Worm (Caenorhabditis elegans) whole organism, L3 larva: Measurements from ENCODE around the gene wrt-1.

Experiments used
- R02D3.7 ChIP-seq: fragments of 150-350 bp; optimal IDR thresholded peaks from 2 replicates; lab custom pipeline; 2014; ENCODE audit warnings: missing biosample characterization, missing genetic modification characterization
- ZK546.5 ChIP-seq: sonication (generic microtip); optimal IDR thresholded peaks from 2 replicates; lab custom pipeline; 2017; ENCODE audit warnings: missing biosample characterization, missing genetic modification characterization
- ceh-16 ChIP-seq: sonication (generic microtip); optimal IDR thresholded peaks from 2 replicates; lab custom pipeline; 2017; ENCODE audit warnings: missing biosample characterization, missing genetic modification characterization
- ceh-82 ChIP-seq: fragments of 150-350 bp; optimal IDR thresholded peaks from 2 replicates; lab custom pipeline; 2014; ENCODE audit warnings: missing biosample characterization, missing genetic modification characterization
- ceh-9 ChIP-seq: sonication (generic microtip); optimal IDR thresholded peaks from 2 replicates; lab custom pipeline; 2018; ENCODE audit warnings: missing biosample characterization, missing genetic modification characterization
- daf-12 ChIP-seq: fragments of 150-350 bp; optimal IDR thresholded peaks from 2 replicates; lab custom pipeline; 2014; ENCODE audit warnings: missing biosample characterization, missing genetic modification reagents, missing genetic modification characterization
- egl-27 ChIP-seq: sonication (generic microtip); optimal IDR thresholded peaks from 4 replicates; lab custom pipeline; 2017; ENCODE audit warnings: missing biosample characterization, missing genetic modification reagents, missing genetic modification characterization
- egl-5 ChIP-seq: fragments of 150-350 bp; optimal IDR thresholded peaks from 2 replicates; lab custom pipeline; 2017; ENCODE audit warnings: missing biosample characterization, missing genetic modification reagents, missing genetic modification characterization, inconsistent platforms
- elt-1 ChIP-seq: fragments of 150-350 bp; optimal IDR thresholded peaks from 2 replicates; lab custom pipeline; 2014; ENCODE audit warnings: missing biosample characterization, missing genetic modification characterization
- elt-2 ChIP-seq: sonication (generic microtip); optimal IDR thresholded peaks from 2 replicates; lab custom pipeline; 2016; ENCODE audit warnings: missing genetic modification reagents, mild to moderate bottlenecking, missing genetic modification characterization, missing compliant biosample characterization
- eor-1 ChIP-seq, 2 experiments: fragments of 150-350 bp; optimal IDR thresholded peaks; 2 replicates each; lab custom pipeline; 2014 to 2018; ENCODE audit warnings: missing biosample characterization in 2 of 2, missing genetic modification characterization in 2 of 2
- fkh-10 ChIP-seq: sonication (generic microtip); optimal IDR thresholded peaks from 2 replicates; lab custom pipeline; 2017; ENCODE audit warnings: missing biosample characterization, missing genetic modification reagents, missing genetic modification characterization
- fkh-2 ChIP-seq: fragments of 150-350 bp; optimal IDR thresholded peaks from 2 replicates; lab custom pipeline; 2014; ENCODE audit warnings: missing biosample characterization, missing genetic modification reagents, missing genetic modification characterization
- fos-1 ChIP-seq: fragments of 150-350 bp; optimal IDR thresholded peaks from 2 replicates; lab custom pipeline; 2014; ENCODE audit warnings: missing biosample characterization, missing genetic modification characterization
- hmg-11 ChIP-seq: sonication (generic microtip); optimal IDR thresholded peaks from 2 replicates; lab custom pipeline; 2016; ENCODE audit warnings: missing genetic modification characterization, missing compliant biosample characterization
- jun-1 ChIP-seq: fragments of 150-350 bp; optimal IDR thresholded peaks from 2 replicates; lab custom pipeline; 2014; ENCODE audit warnings: missing biosample characterization, missing genetic modification reagents, missing genetic modification characterization
- lin-15B ChIP-seq: fragments of 150-350 bp; optimal IDR thresholded peaks from 2 replicates; lab custom pipeline; 2014; ENCODE audit warnings: missing biosample characterization, missing genetic modification characterization
- lin-39 ChIP-seq: fragments of 150-350 bp; optimal IDR thresholded peaks from 2 replicates; lab custom pipeline; 2018; ENCODE audit warnings: missing biosample characterization, missing genetic modification reagents, missing genetic modification characterization
- lsy-12 ChIP-seq: sonication (generic microtip); optimal IDR thresholded peaks from 2 replicates; lab custom pipeline; 2016; ENCODE audit warnings: mild to moderate bottlenecking, missing genetic modification characterization, missing compliant biosample characterization
- mdl-1 ChIP-seq: fragments of 150-350 bp; optimal IDR thresholded peaks from 2 replicates; lab custom pipeline; 2014; ENCODE audit warnings: missing biosample characterization, missing genetic modification characterization
- mml-1 ChIP-seq: fragments of 150-350 bp; sonication (generic microtip); optimal IDR thresholded peaks from 3 replicates; lab custom pipeline; 2014; ENCODE audit warnings: missing biosample characterization, missing genetic modification characterization
- nfya-1 ChIP-seq: sonication (generic microtip); optimal IDR thresholded peaks from 2 replicates; lab custom pipeline; 2017; ENCODE audit warnings: missing genetic modification characterization, mild to moderate bottlenecking, missing compliant biosample characterization, antibody characterized with exemption, moderate library complexity; ENCODE audit not compliant: insufficient read depth
- nhr-12 ChIP-seq: fragments of 150-350 bp; optimal IDR thresholded peaks from 2 replicates; lab custom pipeline; 2014; ENCODE audit warnings: missing biosample characterization, missing genetic modification characterization
- nhr-23 ChIP-seq: fragments of 150-350 bp; optimal IDR thresholded peaks from 2 replicates; lab custom pipeline; 2014; ENCODE audit warnings: missing biosample characterization, missing genetic modification reagents, missing genetic modification characterization
- nhr-237 ChIP-seq: fragments of 150-350 bp; optimal IDR thresholded peaks from 2 replicates; lab custom pipeline; 2014; ENCODE audit warnings: missing biosample characterization, missing genetic modification characterization
- nhr-25 ChIP-seq: sonication (generic microtip); optimal IDR thresholded peaks from 2 replicates; lab custom pipeline; 2017; ENCODE audit warnings: missing biosample characterization, missing genetic modification characterization
- nhr-28 ChIP-seq: fragments of 150-350 bp; optimal IDR thresholded peaks from 2 replicates; lab custom pipeline; 2014; ENCODE audit warnings: missing biosample characterization, missing genetic modification characterization
- nhr-43 ChIP-seq: sonication (generic microtip); optimal IDR thresholded peaks from 2 replicates; lab custom pipeline; 2016; ENCODE audit warnings: mild to moderate bottlenecking, missing genetic modification characterization, missing compliant biosample characterization; ENCODE audit not compliant: poor library complexity, severe bottlenecking
- nhr-76 ChIP-seq: fragments of 150-350 bp; sonication (generic microtip); optimal IDR thresholded peaks from 5 replicates; lab custom pipeline; 2014; ENCODE audit warnings: missing biosample characterization, missing genetic modification characterization
- nhr-77 ChIP-seq: fragments of 150-350 bp; optimal IDR thresholded peaks from 2 replicates; lab custom pipeline; 2014; ENCODE audit warnings: missing biosample characterization, missing genetic modification characterization
- pha-4 ChIP-seq: fragments of 150-350 bp; optimal IDR thresholded peaks from 2 replicates; lab custom pipeline; 2014; ENCODE audit warnings: missing biosample characterization, missing genetic modification reagents, missing genetic modification characterization
- pqm-1 ChIP-seq: fragments of 150-350 bp; optimal IDR thresholded peaks from 2 replicates; lab custom pipeline; 2017; ENCODE audit warnings: missing biosample characterization, missing genetic modification characterization, inconsistent platforms
- sea-2 ChIP-seq: fragments of 150-350 bp; sonication (generic microtip); optimal IDR thresholded peaks from 4 replicates; lab custom pipeline; 2014; ENCODE audit warnings: missing biosample characterization, missing genetic modification reagents, missing genetic modification characterization
- skn-1 ChIP-seq: fragments of 150-350 bp; optimal IDR thresholded peaks from 2 replicates; lab custom pipeline; 2014; ENCODE audit warnings: missing biosample characterization, missing genetic modification characterization
- tbx-2 ChIP-seq: sonication (generic microtip); optimal IDR thresholded peaks from 2 replicates; lab custom pipeline; 2016; ENCODE audit warnings: mild to moderate bottlenecking, missing genetic modification characterization, missing compliant biosample characterization
- unc-62 ChIP-seq: fragments of 150-350 bp; sonication (generic microtip); optimal IDR thresholded peaks from 4 replicates; lab custom pipeline; 2014; ENCODE audit warnings: missing biosample characterization, missing genetic modification reagents, missing genetic modification characterization
- zag-1 ChIP-seq: fragments of 150-350 bp; optimal IDR thresholded peaks from 2 replicates; lab custom pipeline; 2014; ENCODE audit warnings: missing biosample characterization, missing genetic modification characterization
- ztf-11 ChIP-seq: fragments of 150-350 bp; optimal IDR thresholded peaks from 2 replicates; lab custom pipeline; 2014; ENCODE audit warnings: missing biosample characterization, missing genetic modification characterization
- ztf-4 ChIP-seq: fragments of 150-350 bp; optimal IDR thresholded peaks from 2 replicates; lab custom pipeline; 2014; ENCODE audit warnings: missing biosample characterization, missing genetic modification characterization

wrt-1 gene

DNA sequence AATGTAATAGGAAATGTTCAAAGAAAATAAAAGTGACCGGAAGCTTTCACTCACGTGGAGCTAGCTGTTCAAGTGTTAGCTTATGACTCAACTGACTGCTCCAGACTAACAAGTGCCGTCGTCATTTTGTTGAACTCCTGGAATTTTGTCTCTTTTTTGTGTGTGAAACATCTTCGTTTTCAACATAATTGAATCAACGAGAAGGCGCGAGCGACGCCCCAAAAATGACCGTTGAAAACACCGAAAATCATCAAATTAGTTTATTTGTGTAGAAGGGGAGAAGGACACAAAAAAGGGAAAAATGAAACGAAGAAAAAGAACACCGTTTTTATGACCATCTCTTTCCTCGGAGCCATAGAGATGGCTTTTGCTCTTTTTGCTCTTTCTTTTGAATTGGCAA, 24.7 kb downstream of the wrt-1 start, which contains the start of gene ZK1290.14:
Gene ZK1290.14 (minus strand): TSS at position 139 of the 400 bp plus-strand sequence.
- TF ChIP-seq egl-27 (tag; lab: Kevin White, UChicago): no peak
- no peak for TF ChIP-seq nhr-12 (tag; lab: Kevin White, UChicago)
- no peak for TF ChIP-seq pha-4
- TF ChIP-seq nhr-77: no peak
- no peak for TF ChIP-seq hmg-11 (tag; lab: Kevin White, UChicago)
- no peak for TF ChIP-seq nfya-1 (tag; lab: Kevin White, UChicago)
- TF ChIP-seq ZK546.5: no peak
- no peak for TF ChIP-seq fkh-10 (GFP tag; lab: Kevin White, UChicago)
- no peak for TF ChIP-seq nhr-237 (tag; lab: Kevin White, UChicago)
- TF ChIP-seq jun-1 (tag; lab: Kevin White, UChicago): no peak
- no peak for TF ChIP-seq ceh-9
- TF ChIP-seq sea-2: no peak
- no peak for TF ChIP-seq egl-5 (tag; lab: Kevin White, UChicago)
- no peak for TF ChIP-seq ztf-4
- TF ChIP-seq fkh-2 (tag; lab: Kevin White, UChicago): no peak
- TF ChIP-seq nhr-23: no peak

- TF ChIP-seq fkh-10 (GFP tag; lab: Kevin White, UChicago) (no peak), jun-1 (tag; lab: Kevin White, UChicago) (peak; percentile 13), nhr-237 (tag; lab: Kevin White, UChicago) (no peak), R02D3.7 (tag; lab: Kevin White, UChicago) (no peak), pqm-1 (tag; lab: Kevin White, UChicago) (peak; percentile 26), nhr-23 (no peak), nhr-25 (tag; lab: Kevin White, UChicago) (peak; percentile 51), ZK546.5 (no peak), pha-4 (peak; percentile 54), lsy-12 (tag; lab: Kevin White, UChicago) (no peak), unc-62 (peak; percentile 10)
Measured at ce11 chrII:7557981-7558380, 27.2 kb downstream of the wrt-1 start.

DNA sequence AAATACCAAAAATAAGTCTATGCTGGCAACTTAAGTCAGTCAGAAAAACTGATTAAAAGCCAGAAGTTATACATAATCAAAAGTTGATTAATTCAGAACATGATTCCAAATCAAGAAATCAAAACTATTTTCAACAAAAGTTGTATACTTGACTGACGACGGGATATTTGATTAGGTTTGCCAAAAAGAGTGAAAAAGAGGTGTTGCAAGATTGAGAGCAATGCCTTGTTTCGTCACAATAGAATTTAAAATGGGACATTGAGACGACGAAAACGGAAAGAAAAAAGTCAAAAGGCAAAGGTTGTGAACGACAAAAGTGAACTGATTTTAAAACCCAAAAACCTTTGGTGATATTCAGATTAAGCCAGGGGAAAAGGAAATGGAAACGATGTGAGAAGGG, 28.1 kb downstream of the wrt-1 start:
- no peak for TF ChIP-seq lin-15B (tag; lab: Kevin White, UChicago)
- TF ChIP-seq fkh-10 (GFP tag; lab: Kevin White, UChicago): peak; percentile 72

DNA sequence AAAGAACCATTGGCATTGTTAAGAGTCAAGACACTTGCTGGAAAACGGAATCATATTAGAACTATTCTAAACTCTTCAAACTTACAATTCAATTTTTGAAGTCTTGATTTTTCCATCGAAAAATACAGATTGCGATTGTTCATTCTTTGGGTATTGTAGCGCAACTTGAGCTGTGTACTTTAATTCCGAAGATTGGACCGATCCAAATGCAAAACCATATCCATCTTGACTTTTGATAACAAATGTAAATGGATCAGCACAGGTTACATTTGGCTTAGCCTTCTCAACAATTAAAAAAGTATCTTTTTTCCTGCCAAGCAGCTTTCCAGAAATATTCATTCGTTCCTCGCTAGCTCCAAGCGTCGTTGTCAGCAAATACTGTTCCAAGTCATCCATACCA, 30.0 kb downstream of the wrt-1 start:
- TF ChIP-seq nhr-28 (no peak), nhr-77 (no peak), sea-2 (no peak), zag-1 (no peak), mdl-1 (no peak), skn-1 (tag; lab: Kevin White, UChicago) (no peak), jun-1 (tag; lab: Kevin White, UChicago) (no peak), elt-1 (no peak), pqm-1 (tag; lab: Kevin White, UChicago) (no peak), lsy-12 (tag; lab: Kevin White, UChicago) (no peak), daf-12 (tag; lab: Kevin White, UChicago) (no peak), nhr-76 (tag; lab: Kevin White, UChicago) (no peak), R02D3.7 (tag; lab: Kevin White, UChicago) (no peak), nhr-43 (no peak), ztf-11 (tag; lab: Kevin White, UChicago) (no peak), elt-2 (tag; lab: Kevin White, UChicago) (no peak), tbx-2 (tag; lab: Kevin White, UChicago) (no peak), mml-1 (tag; lab: Kevin White, UChicago) (no peak), fkh-10 (GFP tag; lab: Kevin White, UChicago) (no peak)

ce11 chrII:7561494-7561893, 30.7 kb downstream of the wrt-1 start, which contains the start of the genes ZK1290.11 and ZK1290.1:
Gene ZK1290.11, minus strand, starts transcription at chrII:7561594.
Gene ZK1290.1, plus strand, starts transcription at chrII:7561764.
- TF ChIP-seq daf-12 (tag; lab: Kevin White, UChicago) (no peak), fos-1 (tag; lab: Kevin White, UChicago) (no peak), skn-1 (tag; lab: Kevin White, UChicago) (no peak), nhr-12 (tag; lab: Kevin White, UChicago) (no peak), pqm-1 (tag; lab: Kevin White, UChicago) (no peak), ceh-16 (tag; lab: Kevin White, UChicago) (no peak), mdl-1 (no peak), ceh-82 (tag; lab: Kevin White, UChicago) (no peak), zag-1 (no peak), egl-27 (tag; lab: Kevin White, UChicago) (no peak), lin-15B (tag; lab: Kevin White, UChicago) (no peak), mml-1 (tag; lab: Kevin White, UChicago) (no peak), fkh-2 (tag; lab: Kevin White, UChicago) (no peak), eor-1 (tag; optimal IDR thresholded peaks at IDR 0.05; lab: Kevin White, UChicago) (no peak), lin-39 (tag; lab: Kevin White, UChicago) (no peak), elt-2 (tag; lab: Kevin White, UChicago) (no peak), ztf-11 (tag; lab: Kevin White, UChicago) (no peak), unc-62 (no peak), nhr-77 (no peak), ztf-4 (no peak)
